Worm (Caenorhabditis elegans) whole organism, L1 larva: Measurements from ENCODE around the gene pho-7.

ENCODE experiments used
- C16A3.4 ChIP-seq: fragments of 150-350 bp; optimal IDR thresholded peaks from 2 replicates; lab custom pipeline; 2014; ENCODE audit warnings: missing biosample characterization, missing genetic modification characterization
- efl-1 ChIP-seq, 4 experiments: fragments of 150-350 bp; optimal IDR thresholded peaks in 3 of 4; peaks in 1 of 4; 1 replicate in 1 of 4; 2 replicates in 3 of 4; lab custom pipeline; 2014; ENCODE audit warnings: missing biosample characterization in 2 of 4, missing genetic modification characterization in 2 of 4, missing genetic modification reagents in 2 of 4
- egl-13 ChIP-seq: sonication (generic microtip); optimal IDR thresholded peaks from 2 replicates; lab custom pipeline; 2016; ENCODE audit warnings: missing genotype, missing genetic modification reagents, missing genetic modification characterization, missing compliant biosample characterization
- elt-2 ChIP-seq: sonication (generic microtip); optimal IDR thresholded peaks from 2 replicates; lab custom pipeline; 2016; ENCODE audit warnings: missing genetic modification characterization, mild to moderate bottlenecking, inconsistent platforms, missing compliant biosample characterization, missing genetic modification reagents
- fkh-4 ChIP-seq: sonication (generic microtip); optimal IDR thresholded peaks from 2 replicates; lab custom pipeline; 2016; ENCODE audit warnings: missing compliant biosample characterization, missing genetic modification characterization, borderline replicate concordance
- irx-1 ChIP-seq: sonication (generic microtip); optimal IDR thresholded peaks from 2 replicates; lab custom pipeline; 2016; ENCODE audit warnings: missing genetic modification characterization, missing compliant biosample characterization
- nhr-11 ChIP-seq: fragments of 150-350 bp; optimal IDR thresholded peaks from 2 replicates; lab custom pipeline; 2014; ENCODE audit warnings: missing biosample characterization, missing genetic modification characterization
- nhr-12 ChIP-seq: sonication (generic microtip); optimal IDR thresholded peaks from 2 replicates; lab custom pipeline; 2017; ENCODE audit warnings: missing biosample characterization, missing genetic modification characterization
- nhr-77 ChIP-seq: fragments of 150-350 bp; optimal IDR thresholded peaks from 2 replicates; lab custom pipeline; 2014; ENCODE audit warnings: missing biosample characterization, missing genetic modification characterization
- pqm-1 ChIP-seq: sonication (generic microtip); optimal IDR thresholded peaks from 3 replicates; lab custom pipeline; 2017; ENCODE audit warnings: missing biosample characterization, missing genetic modification characterization
- sox-4 ChIP-seq: sonication (generic microtip); optimal IDR thresholded peaks from 2 replicates; lab custom pipeline; 2016; ENCODE audit warnings: missing genetic modification characterization, missing compliant biosample characterization
- unc-62 ChIP-seq: fragments of 150-350 bp; optimal IDR thresholded peaks from 2 replicates; lab custom pipeline; 2014; ENCODE audit warnings: missing biosample characterization, missing genetic modification reagents, missing genetic modification characterization
- ztf-11 ChIP-seq, 2 experiments: sonication (generic microtip); optimal IDR thresholded peaks; 2 replicates each; lab custom pipeline; 2016 to 2017; ENCODE audit warnings: missing genetic modification characterization in 2 of 2, missing biosample characterization in 1 of 2, missing compliant biosample characterization in 1 of 2
- ztf-4 ChIP-seq: fragments of 150-350 bp; optimal IDR thresholded peaks from 2 replicates; lab custom pipeline; 2014; ENCODE audit warnings: missing biosample characterization, missing genetic modification characterization

DNA sequence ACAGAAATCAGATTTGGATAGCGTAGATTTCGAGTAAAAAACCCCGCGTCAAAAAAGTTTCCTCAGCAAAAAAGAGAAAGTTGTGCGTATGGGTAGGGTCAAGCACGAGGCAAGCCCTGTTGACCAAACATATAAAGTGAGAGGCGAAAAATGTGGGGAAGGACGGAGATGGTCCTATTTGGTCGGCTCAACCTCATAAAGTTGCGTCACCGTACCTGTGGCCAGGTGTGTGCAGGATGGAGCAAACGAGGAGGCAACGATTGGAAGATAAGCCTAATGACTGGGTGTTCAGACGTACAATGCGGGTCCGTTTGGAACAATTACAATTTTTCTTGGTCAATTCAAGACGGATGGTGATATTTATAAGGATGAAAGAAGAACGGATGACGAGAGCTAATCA lies 14.0 kb downstream of the pho-7 start:
- TF ChIP-seq elt-2 (tag; lab: Kevin White, UChicago) = no peak
- TF ChIP-seq efl-1 (optimal IDR thresholded peaks at IDR 0.05; lab: Kevin White, UChicago) = no peak
- no peak for TF ChIP-seq efl-1 (GFP tag; optimal IDR thresholded peaks at IDR 0.05 in 1 of 2; lab: Kevin White, UChicago)
- no peak for TF ChIP-seq nhr-11
- no peak for TF ChIP-seq egl-13 (tag; lab: Kevin White, UChicago)
- TF ChIP-seq ztf-11 (tag; optimal IDR thresholded peaks at IDR 0.05; lab: Kevin White, UChicago) = no peak
- no peak for TF ChIP-seq ztf-4
- no peak for TF ChIP-seq unc-62 (GFP tag; lab: Kevin White, UChicago)
- no peak for TF ChIP-seq C16A3.4 (tag; lab: Kevin White, UChicago)
- no peak for TF ChIP-seq nhr-12
- TF ChIP-seq sox-4 = no peak
- no peak for TF ChIP-seq nhr-77 (tag; lab: Kevin White, UChicago)
- TF ChIP-seq irx-1 (tag; lab: Kevin White, UChicago) = no peak
- TF ChIP-seq fkh-4 (tag; lab: Kevin White, UChicago) = no peak
- no peak for TF ChIP-seq pqm-1 (tag; lab: Kevin White, UChicago)
